Worm (Caenorhabditis elegans) whole organism, young adult: Measurements from ENCODE around the gene sdpn-1.

ENCODE experiments used
- B0019.2 ChIP-seq: fragments of 200-800 bp; sonication (Bioruptor generic); conservative IDR thresholded peaks from 2 replicates; pipeline ENCODE4 v1.3.6; 2022; ENCODE audit warnings: missing genetic modification reagents, missing genetic modification characterization, missing compliant biosample characterization
- B0336.3 ChIP-seq: fragments of 200-800 bp; sonication (Bioruptor generic); IDR thresholded peaks from 2 replicates; pipeline ENCODE4 v1.3.6; 2022; ENCODE audit warnings: missing genetic modification characterization, missing compliant biosample characterization
- C06A6.2 ChIP-seq: fragments of 200-800 bp; sonication (Bioruptor generic); conservative IDR thresholded peaks from 2 replicates; pipeline ENCODE4 v1.3.6; 2022; ENCODE audit warnings: missing genetic modification characterization, missing compliant biosample characterization
- D2030.7 ChIP-seq: fragments of 200-800 bp; sonication (Bioruptor generic); IDR thresholded peaks from 2 replicates; pipeline ENCODE4 v1.3.6; 2022; ENCODE audit warnings: missing genetic modification reagents, missing genetic modification characterization, missing compliant biosample characterization
- K11D2.4 ChIP-seq: fragments of 200-800 bp; sonication (Bioruptor generic); IDR thresholded peaks from 2 replicates; pipeline ENCODE4 v1.3.6; 2022; ENCODE audit warnings: missing genetic modification reagents, missing genetic modification characterization, missing compliant biosample characterization
- K12H6.12 ChIP-seq: fragments of 200-800 bp; sonication (Bioruptor generic); optimal IDR thresholded peaks from 2 replicates; lab custom pipeline; 2018; ENCODE audit warnings: mild to moderate bottlenecking, missing genetic modification characterization, missing compliant biosample characterization
- Y95B8A.8 ChIP-seq: fragments of 200-800 bp; sonication (Bioruptor generic); IDR thresholded peaks from 2 replicates; pipeline ENCODE4 v1.3.6; 2022; ENCODE audit warnings: missing genetic modification reagents, missing genetic modification characterization, missing compliant biosample characterization
- attf-3 ChIP-seq: fragments of 200-800 bp; sonication (Bioruptor generic); conservative IDR thresholded peaks from 2 replicates; pipeline ENCODE4 v1.3.6; 2022; ENCODE audit warnings: missing genetic modification reagents, missing genetic modification characterization, missing compliant biosample characterization
- attf-5 ChIP-seq: fragments of 200-800 bp; sonication (Bioruptor generic); optimal IDR thresholded peaks from 2 replicates; lab custom pipeline; 2018; ENCODE audit warnings: mild to moderate bottlenecking, missing genetic modification characterization, missing compliant biosample characterization
- bed-2 ChIP-seq: fragments of 200-800 bp; sonication (Bioruptor generic); IDR thresholded peaks from 2 replicates; pipeline ENCODE4 v1.3.6; 2022; ENCODE audit warnings: missing genetic modification reagents, missing genetic modification characterization, missing compliant biosample characterization
- cebp-1 ChIP-seq, 2 experiments: fragments of 200-800 bp in 1 of 2; sonication (Bioruptor generic) in 1 of 2; sonication (generic microtip) in 1 of 2; IDR thresholded peaks in 1 of 2; optimal IDR thresholded peaks in 1 of 2; 2 replicates each; pipeline versions ENCODE4 v1.3.6 to Lab custom; 2017 to 2022; ENCODE audit warnings: missing compliant biosample characterization in 2 of 2, missing genetic modification characterization in 2 of 2, mild to moderate bottlenecking in 1 of 2, missing genetic modification reagents in 1 of 2, moderate library complexity in 1 of 2
- ceh-27 ChIP-seq: fragments of 200-800 bp; sonication (Bioruptor generic); optimal IDR thresholded peaks from 2 replicates; lab custom pipeline; 2018; ENCODE audit warnings: mild to moderate bottlenecking, missing genetic modification characterization, moderate library complexity, missing compliant biosample characterization
- ceh-40 ChIP-seq: fragments of 200-800 bp; sonication (Bioruptor generic); IDR thresholded peaks from 2 replicates; pipeline ENCODE4 v1.3.6; 2022; ENCODE audit warnings: missing genetic modification characterization, missing compliant biosample characterization
- ceh-91 ChIP-seq: fragments of 200-800 bp; sonication (Bioruptor generic); IDR thresholded peaks from 2 replicates; pipeline ENCODE4 v1.3.6; 2022; ENCODE audit warnings: missing genetic modification reagents, missing genetic modification characterization, missing compliant biosample characterization
- chd-7 ChIP-seq: sonication (generic microtip); optimal IDR thresholded peaks from 2 replicates; lab custom pipeline; 2016; ENCODE audit warnings: mild to moderate bottlenecking, missing genetic modification characterization, moderate library complexity, missing compliant biosample characterization
- die-1 ChIP-seq: sonication (generic microtip); optimal IDR thresholded peaks from 2 replicates; lab custom pipeline; 2016; ENCODE audit warnings: missing genotype, mild to moderate bottlenecking, missing genetic modification characterization, missing compliant biosample characterization
- dox-1 ChIP-seq: fragments of 200-800 bp; sonication (Bioruptor generic); IDR thresholded peaks from 2 replicates; pipeline ENCODE4 v1.3.6; 2022; ENCODE audit warnings: missing genetic modification reagents, missing genetic modification characterization, missing compliant biosample characterization
- dpl-1 ChIP-seq: fragments of 150-350 bp; optimal IDR thresholded peaks from 2 replicates; lab custom pipeline; 2014; ENCODE audit warnings: missing biosample characterization, missing genetic modification reagents, missing genetic modification characterization
- ekl-4 ChIP-seq: fragments of 200-800 bp; sonication (Bioruptor generic); IDR thresholded peaks from 2 replicates; pipeline ENCODE4 v1.3.6; 2022; ENCODE audit warnings: missing genetic modification reagents, missing genetic modification characterization, missing compliant biosample characterization
- hmg-1.2 ChIP-seq: fragments of 200-800 bp; sonication (Bioruptor generic); IDR thresholded peaks from 2 replicates; pipeline ENCODE4 v1.3.6; 2022; ENCODE audit warnings: missing genetic modification reagents, missing genetic modification characterization, missing compliant biosample characterization
- hrde-1 ChIP-seq: sonication (generic microtip); optimal IDR thresholded peaks from 2 replicates; lab custom pipeline; 2016; ENCODE audit warnings: missing genetic modification characterization, mild to moderate bottlenecking, missing compliant biosample characterization, moderate library complexity, missing genotype, missing genetic modification reagents, borderline replicate concordance
- hsf-1 ChIP-seq: fragments of 200-800 bp; sonication (Bioruptor generic); IDR thresholded peaks from 2 replicates; pipeline ENCODE4 v1.3.6; 2022; ENCODE audit warnings: missing genetic modification reagents, missing genetic modification characterization, missing compliant biosample characterization
- let-526 ChIP-seq: fragments of 200-800 bp; sonication (Bioruptor generic); IDR thresholded peaks from 2 replicates; pipeline ENCODE4 v1.3.6; 2022; ENCODE audit warnings: missing genetic modification reagents, missing genetic modification characterization, missing compliant biosample characterization
- lir-1 ChIP-seq: fragments of 200-800 bp; sonication (Bioruptor generic); conservative IDR thresholded peaks from 2 replicates; pipeline ENCODE4 v1.3.6; 2022; ENCODE audit warnings: missing genetic modification reagents, missing genetic modification characterization, missing compliant biosample characterization
- lsl-1 ChIP-seq: fragments of 200-800 bp; sonication (Bioruptor generic); optimal IDR thresholded peaks from 2 replicates; lab custom pipeline; 2018; ENCODE audit warnings: mild to moderate bottlenecking, missing genetic modification characterization, moderate library complexity, missing compliant biosample characterization
- mcd-1 ChIP-seq: fragments of 200-800 bp; sonication (Bioruptor generic); IDR thresholded peaks from 2 replicates; pipeline ENCODE4 v1.3.6; 2022; ENCODE audit warnings: missing genetic modification reagents, missing genetic modification characterization, missing compliant biosample characterization
- mel-28 ChIP-seq: sonication (generic microtip); optimal IDR thresholded peaks from 2 replicates; lab custom pipeline; 2016; ENCODE audit warnings: borderline replicate concordance, mild to moderate bottlenecking, missing genetic modification characterization, missing compliant biosample characterization
- nhr-179 ChIP-seq: sonication (generic microtip); optimal IDR thresholded peaks from 2 replicates; lab custom pipeline; 2016; ENCODE audit warnings: mild to moderate bottlenecking, missing genetic modification characterization, missing compliant biosample characterization
- nhr-90 ChIP-seq: sonication (generic microtip); optimal IDR thresholded peaks from 2 replicates; lab custom pipeline; 2016; ENCODE audit warnings: missing genotype, mild to moderate bottlenecking, missing genetic modification characterization, missing compliant biosample characterization
- rcor-1 ChIP-seq: fragments of 200-800 bp; sonication (Bioruptor generic); IDR thresholded peaks from 2 replicates; pipeline ENCODE4 v1.3.6; 2022; ENCODE audit warnings: missing genetic modification reagents, missing genetic modification characterization, missing compliant biosample characterization
- rec-8 ChIP-seq, 2 experiments: sonication (generic microtip); optimal IDR thresholded peaks; 2 replicates each; lab custom pipeline; 2016; ENCODE audit warnings: mild to moderate bottlenecking in 2 of 2, missing genetic modification characterization in 2 of 2, missing genetic modification reagents in 2 of 2, missing genotype in 2 of 2, missing biosample characterization in 1 of 2, missing compliant biosample characterization in 1 of 2, moderate library complexity in 1 of 2
- repo-1 ChIP-seq: sonication (generic microtip); optimal IDR thresholded peaks from 2 replicates; lab custom pipeline; 2017; ENCODE audit warnings: mild to moderate bottlenecking, missing genetic modification characterization, missing compliant biosample characterization
- rpc-1 ChIP-seq, 2 experiments: fragments of 150-350 bp in 1 of 2; sonication (generic microtip) in 1 of 2; optimal IDR thresholded peaks; 2 replicates each; lab custom pipeline; 2014 to 2018; ENCODE audit warnings: missing biosample characterization in 1 of 2, missing genetic modification characterization in 1 of 2, missing genetic modification reagents in 1 of 2, missing genotype in 1 of 2
- snpc-1.1 ChIP-seq: sonication (generic microtip); optimal IDR thresholded peaks from 2 replicates; lab custom pipeline; 2017; ENCODE audit warnings: missing genetic modification characterization, mild to moderate bottlenecking, missing compliant biosample characterization, antibody characterized with exemption, moderate library complexity, missing genotype, missing genetic modification reagents; ENCODE audit not compliant: insufficient read depth
- snpc-3.4 ChIP-seq: sonication (generic microtip); optimal IDR thresholded peaks from 2 replicates; lab custom pipeline; 2017; ENCODE audit warnings: missing genetic modification characterization, mild to moderate bottlenecking, missing compliant biosample characterization, antibody characterized with exemption, moderate library complexity, missing genotype, missing genetic modification reagents
- tlf-1 ChIP-seq: fragments of 200-800 bp; sonication (Bioruptor generic); optimal IDR thresholded peaks from 2 replicates; lab custom pipeline; 2018; ENCODE audit warnings: mild to moderate bottlenecking, missing genetic modification characterization, missing compliant biosample characterization
- zfh-2 ChIP-seq: fragments of 200-800 bp; sonication (Bioruptor generic); conservative IDR thresholded peaks from 2 replicates; pipeline ENCODE4 v1.3.6; 2022; ENCODE audit warnings: missing genetic modification reagents, missing genetic modification characterization, missing compliant biosample characterization
- zim-3 ChIP-seq: sonication (generic microtip); optimal IDR thresholded peaks from 2 replicates; lab custom pipeline; 2017; ENCODE audit warnings: mild to moderate bottlenecking, missing genetic modification characterization, moderate library complexity, missing compliant biosample characterization
- ztf-25 ChIP-seq: fragments of 200-800 bp; sonication (Bioruptor generic); IDR thresholded peaks from 2 replicates; pipeline ENCODE4 v1.3.6; 2022; ENCODE audit warnings: missing genetic modification reagents, missing genetic modification characterization, missing compliant biosample characterization
- ztf-28 ChIP-seq: fragments of 200-800 bp; sonication (Bioruptor generic); IDR thresholded peaks from 2 replicates; pipeline ENCODE4 v1.3.6; 2022; ENCODE audit warnings: missing genetic modification reagents, missing genetic modification characterization, missing compliant biosample characterization
- ztf-3 ChIP-seq: fragments of 200-800 bp; sonication (Bioruptor generic); optimal IDR thresholded peaks from 2 replicates; lab custom pipeline; 2018; ENCODE audit warnings: mild to moderate bottlenecking, missing genetic modification characterization, missing compliant biosample characterization

sdpn-1 gene

DNA sequence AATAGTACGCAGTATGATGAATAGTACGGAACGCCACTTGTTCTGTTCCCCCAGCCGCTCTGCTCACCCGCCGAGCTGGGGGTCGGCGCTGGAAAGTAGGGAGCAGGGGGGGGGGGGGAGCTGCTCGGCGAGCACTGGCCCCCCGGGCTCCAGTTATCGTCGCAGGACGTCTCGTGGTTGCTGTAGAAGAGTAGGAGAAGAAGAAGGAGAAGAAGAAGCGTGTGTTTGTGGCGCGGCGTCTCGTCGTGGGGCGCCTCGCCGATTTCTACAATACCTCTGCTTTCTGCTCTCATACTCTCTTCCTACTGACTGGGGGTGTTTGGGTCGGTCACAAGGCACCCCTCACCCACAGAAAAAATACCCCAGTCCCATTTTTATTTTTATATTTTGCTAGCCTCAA lies 19.3 kb upstream of the sdpn-1 start (continued):
- TF ChIP-seq zfh-2 (GFP tag; lab: Robert Waterston, UW) (peak; percentile 99), attf-3 (no peak), Y95B8A.8 (GFP tag; lab: Robert Waterston, UW) (no peak), nhr-90 (tag; lab: Kevin White, UChicago) (no peak), hrde-1 (tag; lab: Kevin White, UChicago) (no peak), bed-2 (GFP tag; lab: Robert Waterston, UW) (no peak), mcd-1 (GFP tag; lab: Robert Waterston, UW) (peak; percentile 74), rpc-1 (optimal IDR thresholded peaks at IDR 0.05; lab: Kevin White, UChicago) (no peak), rpc-1 (tag; optimal IDR thresholded peaks at IDR 0.05; lab: Kevin White, UChicago) (no peak), ztf-3 (GFP tag; lab: Kevin White, UChicago) (peak; percentile 31), ceh-27 (no peak), rec-8 (tag; optimal IDR thresholded peaks at IDR 0.05; lab: Kevin White, UChicago) (no peak), hmg-1.2 (peak; percentile 41; the same call in 1 of the 2 replicates), chd-7 (tag; lab: Kevin White, UChicago) (peak; percentile 75), K11D2.4 (GFP tag; lab: Robert Waterston, UW) (peak; percentile 54; the same call in 1 of the 2 replicates), ztf-25 (GFP tag; lab: Robert Waterston, UW) (no peak), nhr-179 (tag; lab: Kevin White, UChicago) (no peak), zim-3 (no peak), snpc-1.1 (tag; lab: Kevin White, UChicago) (no peak), ekl-4 (GFP tag; lab: Robert Waterston, UW) (peak; percentile 60), let-526 (GFP tag; lab: Robert Waterston, UW) (no peak), D2030.7 (GFP tag; lab: Robert Waterston, UW) (no peak), ceh-91 (GFP tag; lab: Robert Waterston, UW) (no peak), lsl-1 (GFP tag; lab: Kevin White, UChicago) (no peak), dox-1 (peak; percentile 42; the same call in 1 of the 2 replicates), repo-1 (peak; percentile 36), cebp-1 (GFP tag; IDR thresholded peaks at IDR 0.05; lab: Robert Waterston, UW) (no peak), cebp-1 (tag; optimal IDR thresholded peaks at IDR 0.05; lab: Kevin White, UChicago) (peak; percentile 59), B0019.2 (GFP tag; lab: Robert Waterston, UW) (0 out of 2 replicates have a peak, but pooled peaks have one; percentile 3), lir-1 (GFP tag; lab: Robert Waterston, UW) (0 out of 2 replicates have a peak, but pooled peaks have one; percentile 17), attf-5 (GFP tag; lab: Kevin White, UChicago) (peak; percentile 40), hsf-1 (GFP tag; lab: Robert Waterston, UW) (0 out of 2 replicates have a peak, but pooled peaks have one; percentile 14), snpc-3.4 (tag; lab: Kevin White, UChicago) (no peak), mel-28 (no peak), dpl-1 (no peak), B0336.3 (peak; percentile 48; the same call in 1 of the 2 replicates), tlf-1 (GFP tag; lab: Kevin White, UChicago) (no peak), ceh-40 (GFP tag; lab: Robert Waterston, UW) (no peak), ztf-28 (GFP tag; lab: Robert Waterston, UW) (no peak), die-1 (no peak), K12H6.12 (tag; lab: Kevin White, UChicago) (peak; percentile 73), C06A6.2 (peak; percentile 49; the same call in 1 of the 2 replicates), rcor-1 (peak; percentile 37; the same call in 1 of the 2 replicates)
